Fruit fly (Drosophila melanogaster) whole organism, embryonic: ENCODE data around the gene P58IPK.

Experiments
- Ada2b ChIP-seq: fragments of 200-800 bp; sonication (Bioruptor generic); IDR thresholded peaks from 2 replicates; pipeline ENCODE4 v1.3.6; 2022; ENCODE audit warnings: missing biosample characterization, missing genetic modification characterization
- B-H2 ChIP-seq: fragments of 200-800 bp; sonication (Bioruptor generic); optimal IDR thresholded peaks from 2 replicates; lab custom pipeline; 2018; ENCODE audit warnings: missing biosample characterization, mild to moderate bottlenecking, missing genetic modification characterization
- CG10209 ChIP-seq: fragments of 200-800 bp; sonication (Bioruptor generic); optimal IDR thresholded peaks from 3 replicates; lab custom pipeline; 2017; ENCODE audit warnings: missing biosample characterization, mild to moderate bottlenecking, missing genetic modification characterization, missing genetic modification reagents
- CG11093 ChIP-seq: fragments of 200-800 bp; sonication (Bioruptor generic); IDR thresholded peaks from 3 replicates; pipeline ENCODE4 v1.3.6; 2022; ENCODE audit warnings: missing biosample characterization, missing genetic modification characterization
- CG12219 ChIP-seq: fragments of 200-800 bp; sonication (Bioruptor generic); optimal IDR thresholded peaks from 3 replicates; lab custom pipeline; 2018; ENCODE audit warnings: missing biosample characterization, mild to moderate bottlenecking, missing genetic modification characterization
- CG12391 ChIP-seq: fragments of 200-800 bp; sonication (Bioruptor generic); optimal IDR thresholded peaks from 3 replicates; lab custom pipeline; 2018; ENCODE audit warnings: missing biosample characterization, mild to moderate bottlenecking, missing genetic modification characterization, moderate library complexity
- CG13424 ChIP-seq: fragments of 200-800 bp; sonication (Bioruptor generic); optimal IDR thresholded peaks from 2 replicates; lab custom pipeline; 2019; ENCODE audit warnings: missing biosample characterization, mild to moderate bottlenecking, missing genetic modification characterization, moderate library complexity
- CG14050 ChIP-seq: fragments of 200-800 bp; sonication (Bioruptor generic); IDR thresholded peaks from 3 replicates; pipeline ENCODE4 v1.3.6; 2022; ENCODE audit warnings: missing biosample characterization, missing genetic modification characterization
- CG15269 ChIP-seq: fragments of 200-800 bp; sonication (Bioruptor generic); optimal IDR thresholded peaks from 2 replicates; lab custom pipeline; 2018; ENCODE audit warnings: missing biosample characterization, mild to moderate bottlenecking, missing genetic modification characterization, moderate library complexity
- CG1602 ChIP-seq: fragments of 200-800 bp; sonication (Bioruptor generic); optimal IDR thresholded peaks from 3 replicates; lab custom pipeline; 2016; ENCODE audit warnings: missing biosample characterization, missing genetic modification characterization
- CG17912 ChIP-seq: fragments of 200-800 bp; sonication (Bioruptor generic); optimal IDR thresholded peaks from 2 replicates; lab custom pipeline; 2018; ENCODE audit warnings: missing biosample characterization, mild to moderate bottlenecking, missing genetic modification characterization
- CG18764 ChIP-seq: fragments of 200-800 bp; sonication (Bioruptor generic); optimal IDR thresholded peaks from 3 replicates; lab custom pipeline; 2016; ENCODE audit warnings: missing biosample characterization, missing genetic modification characterization
- CG2712 ChIP-seq: fragments of 200-800 bp; optimal IDR thresholded peaks from 3 replicates; lab custom pipeline; 2019; ENCODE audit warnings: missing biosample characterization, mild to moderate bottlenecking, missing genetic modification characterization, moderate library complexity
- CG2875 ChIP-seq: fragments of 200-800 bp; sonication (Bioruptor generic); optimal IDR thresholded peaks from 2 replicates; lab custom pipeline; 2017; ENCODE audit warnings: missing biosample characterization, mild to moderate bottlenecking, missing genetic modification characterization, missing genetic modification reagents
- CG30431 ChIP-seq: fragments of 200-800 bp; sonication (Bioruptor generic); optimal IDR thresholded peaks from 2 replicates; lab custom pipeline; 2017; ENCODE audit warnings: missing biosample characterization, missing genetic modification characterization
- CG32772 ChIP-seq: fragments of 200-800 bp; sonication (Bioruptor generic); IDR thresholded peaks from 2 replicates; pipeline ENCODE4 v1.3.6; 2022; ENCODE audit warnings: missing biosample characterization, missing genetic modification characterization
- CG3281 ChIP-seq: fragments of 200-800 bp; sonication (Bioruptor generic); optimal IDR thresholded peaks from 3 replicates; lab custom pipeline; 2017; ENCODE audit warnings: missing biosample characterization, mild to moderate bottlenecking, missing genetic modification characterization
- CG33213 ChIP-seq: fragments of 200-800 bp; sonication (Bioruptor generic); optimal IDR thresholded peaks from 3 replicates; lab custom pipeline; 2016; ENCODE audit warnings: missing biosample characterization, missing genetic modification characterization
- CG5953 ChIP-seq: fragments of 200-800 bp; sonication (Bioruptor generic); IDR thresholded peaks from 2 replicates; pipeline ENCODE4 v1.3.6; 2022; ENCODE audit warnings: missing biosample characterization, missing genetic modification characterization
- CG6254 ChIP-seq: fragments of 200-800 bp; sonication (Bioruptor generic); optimal IDR thresholded peaks from 3 replicates; lab custom pipeline; 2017; ENCODE audit warnings: mild to moderate bottlenecking, missing biosample characterization, missing genetic modification reagents, missing genetic modification characterization
- CTCF ChIP-seq: fragments of 200-800 bp; sonication (Bioruptor generic); optimal IDR thresholded peaks from 2 replicates; lab custom pipeline; 2017; ENCODE audit warnings: missing biosample characterization, mild to moderate bottlenecking, missing genetic modification characterization, moderate library complexity
- Dfd ChIP-seq, 2 experiments: fragments of >200 bp; optimal IDR thresholded peaks; 2 replicates each; lab custom pipeline; 2017; ENCODE audit warnings: missing biosample characterization in 2 of 2, missing genetic modification characterization in 2 of 2
- Fer1 ChIP-seq: fragments of 200-800 bp; sonication (Bioruptor generic); optimal IDR thresholded peaks from 2 replicates; lab custom pipeline; 2017; ENCODE audit warnings: missing biosample characterization, mild to moderate bottlenecking, missing genetic modification characterization
- Hr51 ChIP-seq, 2 experiments: fragments of 200-800 bp; sonication (Bioruptor generic); optimal IDR thresholded peaks; 2 replicates in 1 of 2; 3 replicates in 1 of 2; lab custom pipeline; 2016 to 2018; ENCODE audit warnings: missing biosample characterization in 2 of 2, missing genetic modification characterization in 2 of 2, mild to moderate bottlenecking in 1 of 2, moderate library complexity in 1 of 2
- Pdp1 ChIP-seq, 2 experiments: fragments of 200-800 bp; sonication (Bioruptor generic); optimal IDR thresholded peaks; 3 replicates each; lab custom pipeline; 2016; ENCODE audit warnings: missing biosample characterization in 2 of 2, missing genetic modification characterization in 2 of 2, mild to moderate bottlenecking in 1 of 2, moderate library complexity in 1 of 2
- Sry-δ ChIP-seq: fragments of 200-800 bp; sonication (Bioruptor generic); optimal IDR thresholded peaks from 2 replicates; lab custom pipeline; 2016; ENCODE audit warnings: missing biosample characterization, missing genetic modification characterization
- Xbp1 ChIP-seq: fragments of 200-800 bp; sonication (Bioruptor generic); optimal IDR thresholded peaks from 3 replicates; lab custom pipeline; 2016; ENCODE audit warnings: missing biosample characterization, mild to moderate bottlenecking, missing genetic modification characterization
- amos ChIP-seq: fragments of 200-800 bp; sonication (Bioruptor generic); IDR thresholded peaks from 2 replicates; pipeline ENCODE4 v1.3.6; 2022; ENCODE audit warnings: missing biosample characterization, missing genetic modification characterization; ENCODE audit not compliant: partially characterized antibody
- br ChIP-seq: fragments of >200 bp; optimal IDR thresholded peaks from 2 replicates; lab custom pipeline; 2017
- btn ChIP-seq: fragments of 200-800 bp; sonication (Bioruptor generic); optimal IDR thresholded peaks from 2 replicates; lab custom pipeline; 2016; ENCODE audit warnings: missing biosample characterization, missing genetic modification characterization
- caup ChIP-seq: fragments of 200-800 bp; sonication (Bioruptor generic); optimal IDR thresholded peaks from 3 replicates; lab custom pipeline; 2017; ENCODE audit warnings: missing biosample characterization, mild to moderate bottlenecking, missing genetic modification characterization, moderate library complexity; ENCODE audit not compliant: severe bottlenecking
- ci ChIP-seq: fragments of 200-800 bp; sonication (Bioruptor generic); IDR thresholded peaks from 3 replicates; pipeline ENCODE4 v1.3.6; 2022; ENCODE audit warnings: missing biosample characterization, missing genetic modification characterization
- corto ChIP-seq: fragments of 200-800 bp; sonication (Bioruptor generic); optimal IDR thresholded peaks from 2 replicates; lab custom pipeline; 2016; ENCODE audit warnings: missing biosample characterization, mild to moderate bottlenecking, missing genetic modification characterization, moderate library complexity
- crc ChIP-seq: fragments of 200-800 bp; sonication (Bioruptor generic); optimal IDR thresholded peaks from 2 replicates; lab custom pipeline; 2016; ENCODE audit warnings: missing biosample characterization, missing genetic modification characterization
- danr ChIP-seq: fragments of 200-800 bp; sonication (Bioruptor generic); IDR thresholded peaks from 2 replicates; pipeline ENCODE4 v1.3.6; 2022; ENCODE audit warnings: missing biosample characterization, missing genetic modification characterization
- en ChIP-seq: fragments of 200-800 bp; sonication (Bioruptor generic); optimal IDR thresholded peaks from 2 replicates; lab custom pipeline; 2016; ENCODE audit warnings: missing biosample characterization, missing genetic modification characterization
- ftz-f1 ChIP-seq: fragments of 200-800 bp; sonication (Bioruptor generic); optimal IDR thresholded peaks from 2 replicates; lab custom pipeline; 2016; ENCODE audit warnings: missing biosample characterization, missing genetic modification characterization
- gcm ChIP-seq: fragments of 200-800 bp; sonication (Bioruptor generic); optimal IDR thresholded peaks from 2 replicates; lab custom pipeline; 2019; ENCODE audit warnings: missing biosample characterization, mild to moderate bottlenecking, missing genetic modification characterization, moderate library complexity
- gem ChIP-seq: fragments of 200-800 bp; sonication (Bioruptor generic); optimal IDR thresholded peaks from 2 replicates; lab custom pipeline; 2019; ENCODE audit warnings: missing biosample characterization, mild to moderate bottlenecking, missing genetic modification characterization, moderate library complexity
- grau ChIP-seq: fragments of 200-800 bp; optimal IDR thresholded peaks from 3 replicates; lab custom pipeline; 2019; ENCODE audit warnings: missing biosample characterization, mild to moderate bottlenecking, missing genetic modification characterization, moderate library complexity
- h ChIP-seq: fragments of >200 bp; optimal IDR thresholded peaks from 2 replicates; lab custom pipeline; 2017
- inv ChIP-seq: fragments of 200-800 bp; sonication (Bioruptor generic); IDR thresholded peaks from 2 replicates; pipeline ENCODE4 v1.3.6; 2022; ENCODE audit warnings: missing biosample characterization, missing genetic modification characterization; ENCODE audit not compliant: partially characterized antibody
- kni ChIP-seq: fragments of 200-800 bp; sonication (Bioruptor generic); optimal IDR thresholded peaks from 3 replicates; lab custom pipeline; 2017; ENCODE audit warnings: mild to moderate bottlenecking, missing biosample characterization, missing genetic modification reagents, missing genetic modification characterization
- org-1 ChIP-seq: fragments of 200-800 bp; sonication (Bioruptor generic); optimal IDR thresholded peaks from 2 replicates; lab custom pipeline; 2017; ENCODE audit warnings: missing biosample characterization, missing genetic modification characterization
- pzg ChIP-seq: fragments of 200-800 bp; sonication (Bioruptor generic); optimal IDR thresholded peaks from 3 replicates; lab custom pipeline; 2018; ENCODE audit warnings: missing biosample characterization, mild to moderate bottlenecking, missing genetic modification characterization, moderate library complexity
- sim ChIP-seq: fragments of 200-800 bp; sonication (Bioruptor generic); IDR thresholded peaks from 2 replicates; pipeline ENCODE4 v1.3.6; 2022; ENCODE audit warnings: missing biosample characterization, missing genetic modification characterization
- tx ChIP-seq: fragments of 200-800 bp; sonication (Bioruptor generic); optimal IDR thresholded peaks from 2 replicates; lab custom pipeline; 2016; ENCODE audit warnings: missing biosample characterization, missing genetic modification characterization
- unpg ChIP-seq: fragments of 200-800 bp; sonication (Bioruptor generic); optimal IDR thresholded peaks from 3 replicates; lab custom pipeline; 2018; ENCODE audit warnings: missing biosample characterization, mild to moderate bottlenecking, missing genetic modification characterization, moderate library complexity

P58IPK gene

dm6 chr3R:9581089-9581520, 5.6 kb upstream of the P58IPK start, which contains the start of gene CG8301 (continued):
- TF ChIP-seq grau (tag; lab: Kevin White, UChicago), result peak; percentile 41
- no peak for TF ChIP-seq CG33213 (GFP tag; lab: Kevin White, UChicago)
- no peak for TF ChIP-seq CG10209
- peak; percentile 6 for TF ChIP-seq caup (GFP tag; lab: Kevin White, UChicago)
- no peak for TF ChIP-seq CG5953
- no peak for TF ChIP-seq en (GFP tag; lab: Kevin White, UChicago)
- no peak for TF ChIP-seq crc
- TF ChIP-seq kni (GFP tag; lab: Kevin White, UChicago), result no peak
- peak; percentile 53 for TF ChIP-seq CG12391 (tag; lab: Kevin White, UChicago)
- no peak for TF ChIP-seq CTCF
- TF ChIP-seq unpg (GFP tag; lab: Kevin White, UChicago), result peak; percentile 51
- peak; percentile 72 for TF ChIP-seq Fer1 (GFP tag; lab: Kevin White, UChicago)
- TF ChIP-seq btn (GFP tag; lab: Kevin White, UChicago), result no peak
- peak; percentile 38 for TF ChIP-seq Xbp1 (GFP tag; lab: Kevin White, UChicago)
- no peak for TF ChIP-seq sim
- TF ChIP-seq CG12219 (GFP tag; lab: Kevin White, UChicago), result no peak
- peak; percentile 52 for TF ChIP-seq CG15269 (tag; lab: Kevin White, UChicago)
- TF ChIP-seq br, result no peak
- TF ChIP-seq gcm, result peak; percentile 8
- no peak for TF ChIP-seq CG30431 (GFP tag; lab: Kevin White, UChicago)
- TF ChIP-seq CG18764 (GFP tag; lab: Kevin White, UChicago), result no peak
- no peak for TF ChIP-seq CG2875

dm6 chr3R:9581973-9582372, 4.8 kb upstream of the P58IPK start:
- TF ChIP-seq inv (no peak), corto (GFP tag; lab: Kevin White, UChicago) (no peak), CG6254 (GFP tag; lab: Kevin White, UChicago) (no peak), CG11093 (GFP tag; lab: Robert Waterston, UW) (no peak), h (no peak), danr (GFP tag; lab: Robert Waterston, UW) (no peak), CG3281 (GFP tag; lab: Kevin White, UChicago) (no peak), ci (GFP tag; lab: Robert Waterston, UW) (no peak), Ada2b (GFP tag; lab: Robert Waterston, UW) (no peak), Dfd (GFP tag; optimal IDR thresholded peaks at IDR 0.05; lab: Kevin White, UChicago) (no peak)

DNA sequence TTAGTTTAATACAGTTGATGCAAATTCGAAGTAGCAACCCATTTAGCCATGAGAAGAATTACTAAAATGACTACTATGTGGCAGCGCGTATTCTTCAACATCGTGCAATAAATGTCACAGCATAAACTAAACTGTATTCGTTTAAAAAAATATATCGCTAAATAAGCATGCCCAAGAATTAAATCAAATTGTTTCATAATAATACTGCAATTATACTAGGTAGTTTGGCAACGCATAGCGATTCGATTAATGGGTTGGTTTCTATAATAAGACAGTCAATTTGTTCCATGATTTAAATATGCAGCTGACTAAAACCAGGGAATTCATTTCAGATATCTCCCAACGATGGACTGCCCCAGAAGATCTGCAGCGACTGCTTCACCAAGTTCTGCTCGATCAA, 3.6 kb upstream of the P58IPK start, which contains the start of gene CG33654:
Gene CG33654 (minus strand): TSS at position 101 of the 400 bp plus-strand sequence.
- TF ChIP-seq tx (GFP tag; lab: Kevin White, UChicago), result no peak

DNA sequence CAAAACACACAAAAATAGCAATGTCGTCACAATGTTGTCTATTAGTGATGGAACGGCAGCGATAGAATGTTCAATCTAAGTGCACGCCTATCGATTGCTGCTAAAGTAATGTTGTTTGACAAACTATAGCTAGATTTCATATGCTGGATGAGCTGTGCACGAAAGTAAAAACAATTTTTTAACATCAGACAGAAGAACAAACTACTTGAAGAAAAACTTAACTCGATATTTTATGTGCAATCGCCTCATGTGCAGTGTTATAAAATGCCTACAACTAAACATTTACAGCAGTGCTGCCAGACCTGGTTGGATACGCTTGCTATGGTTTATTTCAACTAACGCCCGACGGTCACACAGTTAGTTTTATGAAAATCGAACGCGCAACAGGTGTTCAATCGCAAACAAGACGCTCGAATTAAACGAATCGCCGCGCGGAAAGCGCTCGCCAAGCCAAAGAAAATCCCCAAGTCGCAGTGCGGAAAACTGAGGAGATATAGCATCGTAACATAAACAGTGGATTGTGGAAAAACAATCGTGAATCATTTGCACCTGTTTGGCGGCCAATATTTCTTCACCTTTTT, 4.3 kb downstream of the P58IPK start, which contains the start of the genes bocks and CG8312:
Gene bocks (minus strand): TSS at position 51 of the 581 bp plus-strand sequence.
Gene CG8312 (plus strand): TSS at position 358 of the 581 bp plus-strand sequence.
- peak; percentile 35 for TF ChIP-seq ftz-f1 (GFP tag; lab: Kevin White, UChicago)
- TF ChIP-seq CG17912 (GFP tag; lab: Kevin White, UChicago), result peak; percentile 64
- no peak for TF ChIP-seq CG32772 (GFP tag; lab: Robert Waterston, UW)
- no peak for TF ChIP-seq org-1 (GFP tag; lab: Kevin White, UChicago)
- TF ChIP-seq CG2712 (tag; lab: Kevin White, UChicago), result peak; percentile 54
- peak; percentile 41 to 77 for TF ChIP-seq Pdp1 (GFP tag; optimal IDR thresholded peaks at IDR 0.05; lab: Kevin White, UChicago)
- peak; percentile 99 for TF ChIP-seq pzg (GFP tag; lab: Kevin White, UChicago)
- TF ChIP-seq gem (tag; lab: Kevin White, UChicago), result peak; percentile 24
- peak; percentile 14 for TF ChIP-seq crc
- peak; percentile 99 for TF ChIP-seq Sry-δ
- peak; percentile 31 for TF ChIP-seq CG1602 (GFP tag; lab: Kevin White, UChicago)
- peak in 1 of 2 experiments; percentile 33 for TF ChIP-seq Hr51 (GFP tag; optimal IDR thresholded peaks at IDR 0.05; lab: Kevin White, UChicago)
- TF ChIP-seq amos (GFP tag; lab: Robert Waterston, UW), result no peak
- no peak for TF ChIP-seq CG14050 (GFP tag; lab: Robert Waterston, UW)
- TF ChIP-seq CG13424 (tag; lab: Kevin White, UChicago), result peak; percentile 40
- TF ChIP-seq B-H2, result peak; percentile 86
